Fruit fly (Drosophila melanogaster): ENCODE results near the gene P5cr.

Gene P5cr

dm6 chr3R:19028758-19029157 is at the start of gene P5cr, which contains the start of gene GatA:
Gene P5cr, plus strand, starts transcription at chr3R:19028931.
Gene GatA, minus strand, starts transcription at chr3R:19028857.
- TF ChIP-seq brk (GFP tag; optimal IDR thresholded peaks at IDR 0.05) = no peak
- no peak for TF ChIP-seq N (GFP tag; optimal IDR thresholded peaks at IDR 0.05)
- peak; percentile 73 for TF ChIP-seq fru (GFP tag; optimal IDR thresholded peaks at IDR 0.05)
- no peak for TF ChIP-seq woc (GFP tag; optimal IDR thresholded peaks at IDR 0.05)
- no peak for TF ChIP-seq jim (GFP tag; optimal IDR thresholded peaks at IDR 0.05)
- TF ChIP-seq psq (GFP tag; optimal IDR thresholded peaks at IDR 0.05) = peak; percentile 54
- TF ChIP-seq Myc (optimal IDR thresholded peaks at IDR 0.05) = no peak
- no peak for TF ChIP-seq Hnf4 (GFP tag; optimal IDR thresholded peaks at IDR 0.05)
- TF ChIP-seq ey (GFP tag; optimal IDR thresholded peaks at IDR 0.05) = peak; percentile 86
- peak; percentile 83 for TF ChIP-seq OdsH (GFP tag; optimal IDR thresholded peaks at IDR 0.05)
- TF ChIP-seq sv (GFP tag; optimal IDR thresholded peaks at IDR 0.05) = peak; percentile 69
- no peak for TF ChIP-seq Vsx2 (GFP tag; optimal IDR thresholded peaks at IDR 0.05; ENCODE audit: partially characterized antibody)
- no peak for TF ChIP-seq dsf (GFP tag; optimal IDR thresholded peaks at IDR 0.05; ENCODE audit: borderline replicate concordance)
- peak; percentile 44 for TF ChIP-seq CG9705 (GFP tag; optimal IDR thresholded peaks at IDR 0.05)
- TF ChIP-seq Rel (GFP tag; optimal IDR thresholded peaks at IDR 0.05) = no peak
- peak; percentile 39 for TF ChIP-seq Rel (tag; optimal IDR thresholded peaks at IDR 0.05)
- peak; percentile 25 for TF ChIP-seq Mio (GFP tag; optimal IDR thresholded peaks at IDR 0.05)
- no peak for TF ChIP-seq CG32264 (GFP tag; optimal IDR thresholded peaks at IDR 0.05)
- TF ChIP-seq Hr83 (GFP tag; optimal IDR thresholded peaks at IDR 0.05; ENCODE audit: poor library complexity, severe bottlenecking) = peak; percentile 96
- TF ChIP-seq CrebA (GFP tag; optimal IDR thresholded peaks at IDR 0.05; ENCODE audit: borderline replicate concordance) = no peak
- TF ChIP-seq foxo (GFP tag; optimal IDR thresholded peaks at IDR 0.05) = peak in 1 of 2 experiments; percentile 94
- TF ChIP-seq Dfd (GFP tag; optimal IDR thresholded peaks at IDR 0.05) = no peak
- no peak for TF ChIP-seq GATAd (GFP tag; optimal IDR thresholded peaks at IDR 0.05)
- no peak for TF ChIP-seq usp (GFP tag; optimal IDR thresholded peaks at IDR 0.05)
- no peak for TF ChIP-seq Abd-B (GFP tag; optimal IDR thresholded peaks at IDR 0.05)
- TF ChIP-seq Jra (GFP tag; optimal IDR thresholded peaks at IDR 0.05) = no peak
- TF ChIP-seq dmrt93B (GFP tag; optimal IDR thresholded peaks at IDR 0.05) = peak; percentile 42
- TF ChIP-seq Hr78 (GFP tag; optimal IDR thresholded peaks at IDR 0.05) = no peak
- no peak for TF ChIP-seq sage (GFP tag; optimal IDR thresholded peaks at IDR 0.05)
- peak; percentile 80 for TF ChIP-seq br (GFP tag; optimal IDR thresholded peaks at IDR 0.05)
- TF ChIP-seq rgr (GFP tag; optimal IDR thresholded peaks at IDR 0.05) = peak; percentile 91
- no peak for TF ChIP-seq Dif (GFP tag; optimal IDR thresholded peaks at IDR 0.05; ENCODE audit: partially characterized antibody)
- TF ChIP-seq HLH106 (tag; optimal IDR thresholded peaks at IDR 0.05) = peak; percentile 60
- no peak for TF ChIP-seq pan (optimal IDR thresholded peaks at IDR 0.05)
- TF ChIP-seq lola (GFP tag; optimal IDR thresholded peaks at IDR 0.05) = no peak
- TF ChIP-seq h (GFP tag; optimal IDR thresholded peaks at IDR 0.05) = peak; percentile 86
- no peak for TF ChIP-seq dl (GFP tag; optimal IDR thresholded peaks at IDR 0.05; ENCODE audit: insufficient read depth in 1 of 2, partially characterized antibody in 2 of 2)
- no peak for TF ChIP-seq tai (GFP tag; optimal IDR thresholded peaks at IDR 0.05)
- TF ChIP-seq Sp1 (GFP tag; optimal IDR thresholded peaks at IDR 0.05) = peak; percentile 55

dm6 chr3R:18980863-18981536 is 47.7 kb upstream of the P5cr start, which contains the start of the genes dnk and Smu1:
Gene dnk, plus strand, starts transcription at chr3R:18980995.
Gene Smu1, minus strand, starts transcription at chr3R:18981324.
- no peak for TF ChIP-seq Rel (GFP tag; optimal IDR thresholded peaks at IDR 0.05)
- no peak for TF ChIP-seq Rel (tag; optimal IDR thresholded peaks at IDR 0.05)
- TF ChIP-seq Dfd (GFP tag; optimal IDR thresholded peaks at IDR 0.05) = no peak
- no peak for TF ChIP-seq CrebA (GFP tag; optimal IDR thresholded peaks at IDR 0.05; ENCODE audit: borderline replicate concordance)
- no peak for TF ChIP-seq Hr78 (GFP tag; optimal IDR thresholded peaks at IDR 0.05)
- no peak for TF ChIP-seq Sp1 (GFP tag; optimal IDR thresholded peaks at IDR 0.05)
- TF ChIP-seq psq (GFP tag; optimal IDR thresholded peaks at IDR 0.05) = no peak
- no peak for TF ChIP-seq CG9705 (GFP tag; optimal IDR thresholded peaks at IDR 0.05)
- peak; percentile 41 for TF ChIP-seq jim (GFP tag; optimal IDR thresholded peaks at IDR 0.05)

Data from whole organism, wandering third instar larva.